Fruit fly (Drosophila melanogaster): ENCODE measurements around the gene CG13063.
A peak's percentile ranks its signal among the peaks of the same experiment; 100 is the strongest.

Gene CG13063

dm6 chr3L:16305820-16306650, at the start of gene CG13063, which contains the start of gene CG13043:
Gene CG13063 (plus strand): TSS chr3L:16306600.
Gene CG13043 (minus strand): TSS chr3L:16305870.
- TF ChIP-seq gl (tag; optimal IDR thresholded peaks at IDR 0.05) (no peak), CG8159 (tag; optimal IDR thresholded peaks at IDR 0.05) (no peak), CG12605 (GFP tag; IDR thresholded peaks at IDR 0.05) (no peak)

DNA sequence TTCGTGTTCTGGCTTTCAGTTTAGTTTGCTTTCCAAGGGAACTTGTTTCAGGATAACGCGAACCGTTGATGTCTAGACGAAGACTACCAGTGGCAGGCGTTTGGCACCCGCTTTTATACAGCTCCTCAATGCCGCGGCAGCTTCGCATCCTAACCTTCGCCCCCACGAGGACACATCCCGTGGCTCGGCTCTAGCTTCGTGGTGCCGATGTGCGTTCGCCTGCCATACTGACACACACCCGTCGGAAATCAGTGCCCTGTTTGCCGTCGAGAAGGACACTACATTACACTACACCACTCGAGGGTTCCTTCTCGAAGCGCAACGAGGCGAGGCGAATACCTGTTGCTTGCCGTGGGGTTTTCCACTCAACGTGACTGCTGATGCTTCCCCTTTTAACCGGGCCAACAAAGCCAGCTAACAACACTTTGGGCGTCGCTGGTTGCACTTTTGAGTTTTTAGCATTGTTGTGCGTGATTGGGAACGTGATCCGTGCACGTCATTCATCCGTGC, 49.2 kb upstream of the CG13063 start, which contains the start of gene CG13054:
Gene CG13054, minus strand, starts transcription at position 74 of the 510 bp plus-strand sequence.
- TF ChIP-seq CG34367 (tag; optimal IDR thresholded peaks at IDR 0.05), result no peak
- TF ChIP-seq CG8159 (tag; optimal IDR thresholded peaks at IDR 0.05), result no peak
- TF ChIP-seq Pif1B (GFP tag; optimal IDR thresholded peaks at IDR 0.05), result no peak
- TF ChIP-seq CG12605 (GFP tag; IDR thresholded peaks at IDR 0.05), result peak; percentile 65; the same call in 1 of the 2 replicates
- no peak for TF ChIP-seq Snoo (tag; optimal IDR thresholded peaks at IDR 0.05)
- 0 out of 3 replicates have a peak, but pooled peaks have one; percentile 48 for TF ChIP-seq CG4496 (GFP tag; IDR thresholded peaks at IDR 0.05)

dm6 chr3L:16259552-16259951, 46.8 kb upstream of the CG13063 start, which contains the start of gene CG13053:
Gene CG13053 (minus strand): TSS chr3L:16259722.
- TF ChIP-seq CG8301 (tag; optimal IDR thresholded peaks at IDR 0.05) (no peak), D1 (tag; optimal IDR thresholded peaks at IDR 0.05) (peak; percentile 5), CG8159 (tag; optimal IDR thresholded peaks at IDR 0.05) (peak; percentile 82), Snoo (tag; optimal IDR thresholded peaks at IDR 0.05) (no peak), CG15710 (tag; optimal IDR thresholded peaks at IDR 0.05) (peak; percentile 76), CG14655 (GFP tag; optimal IDR thresholded peaks at IDR 0.05) (peak; percentile 57), CG34367 (tag; optimal IDR thresholded peaks at IDR 0.05) (peak; percentile 70), Pif1B (GFP tag; optimal IDR thresholded peaks at IDR 0.05) (peak; percentile 50), CG32121 (GFP tag; IDR thresholded peaks at IDR 0.05) (no peak), Ets98B (GFP tag; IDR thresholded peaks at IDR 0.05) (no peak), Pif1A (GFP tag; optimal IDR thresholded peaks at IDR 0.05) (peak; percentile 27), CG13204 (GFP tag; optimal IDR thresholded peaks at IDR 0.05) (peak; percentile 31), EcR (GFP tag; optimal IDR thresholded peaks at IDR 0.05) (peak; percentile 82), CG9948 (tag; optimal IDR thresholded peaks at IDR 0.05) (peak; percentile 79), rn (GFP tag; IDR thresholded peaks at IDR 0.05) (no peak), CG10348 (GFP tag; IDR thresholded peaks at IDR 0.05) (no peak), CG4496 (GFP tag; IDR thresholded peaks at IDR 0.05) (no peak), CG17806 (tag; optimal IDR thresholded peaks at IDR 0.05) (peak; percentile 84), gl (tag; optimal IDR thresholded peaks at IDR 0.05) (peak; percentile 41), fd96Ca (GFP tag; IDR thresholded peaks at IDR 0.05) (no peak), CG12605 (GFP tag; IDR thresholded peaks at IDR 0.05) (no peak)

DNA sequence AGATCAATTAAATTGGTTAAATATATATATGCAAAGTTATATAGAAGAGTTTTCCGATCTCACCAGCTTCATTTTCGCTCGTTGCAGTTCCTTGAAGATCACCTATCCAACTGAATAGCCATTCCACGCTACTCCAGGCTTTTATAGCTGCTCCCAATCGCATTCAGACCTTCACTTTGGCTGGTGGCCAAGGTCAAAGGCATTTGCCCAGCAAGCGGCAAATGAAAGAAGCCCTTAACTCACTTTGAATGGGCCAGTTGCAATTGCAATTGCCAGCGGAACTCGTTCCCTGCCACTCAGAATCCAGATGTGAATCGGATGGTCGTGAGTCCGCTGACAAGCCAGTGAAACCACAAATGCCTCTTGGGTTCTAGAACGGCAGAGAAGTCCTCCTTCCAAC, 44.9 kb upstream of the CG13063 start, which contains the start of gene CG34247:
Gene CG34247, minus strand, starts transcription at position 101 of the 400 bp plus-strand sequence.
- TF ChIP-seq EcR (GFP tag; optimal IDR thresholded peaks at IDR 0.05), result peak; percentile 15
- TF ChIP-seq Snoo (tag; optimal IDR thresholded peaks at IDR 0.05), result no peak

- TF ChIP-seq rn (GFP tag; IDR thresholded peaks at IDR 0.05) (no peak), CG9948 (tag; optimal IDR thresholded peaks at IDR 0.05) (no peak), CG17806 (tag; optimal IDR thresholded peaks at IDR 0.05) (no peak), D1 (tag; optimal IDR thresholded peaks at IDR 0.05) (no peak), CG8159 (tag; optimal IDR thresholded peaks at IDR 0.05) (no peak), CG15710 (tag; optimal IDR thresholded peaks at IDR 0.05) (no peak), CG4496 (GFP tag; IDR thresholded peaks at IDR 0.05) (no peak), CG12605 (GFP tag; IDR thresholded peaks at IDR 0.05) (no peak), CG14655 (GFP tag; optimal IDR thresholded peaks at IDR 0.05) (no peak), fd96Ca (GFP tag; IDR thresholded peaks at IDR 0.05) (no peak), CG32121 (GFP tag; IDR thresholded peaks at IDR 0.05) (no peak), gl (tag; optimal IDR thresholded peaks at IDR 0.05) (no peak), Pif1A (GFP tag; optimal IDR thresholded peaks at IDR 0.05) (no peak), Pif1B (GFP tag; optimal IDR thresholded peaks at IDR 0.05) (no peak), CG8301 (tag; optimal IDR thresholded peaks at IDR 0.05) (no peak)
These were observed 44.0 kb upstream of the CG13063 start, which contains the start of gene CG13071 for dm6 chr3L:16262440-16262839. Gene CG13071 (plus strand): TSS chr3L:16262740.

DNA sequence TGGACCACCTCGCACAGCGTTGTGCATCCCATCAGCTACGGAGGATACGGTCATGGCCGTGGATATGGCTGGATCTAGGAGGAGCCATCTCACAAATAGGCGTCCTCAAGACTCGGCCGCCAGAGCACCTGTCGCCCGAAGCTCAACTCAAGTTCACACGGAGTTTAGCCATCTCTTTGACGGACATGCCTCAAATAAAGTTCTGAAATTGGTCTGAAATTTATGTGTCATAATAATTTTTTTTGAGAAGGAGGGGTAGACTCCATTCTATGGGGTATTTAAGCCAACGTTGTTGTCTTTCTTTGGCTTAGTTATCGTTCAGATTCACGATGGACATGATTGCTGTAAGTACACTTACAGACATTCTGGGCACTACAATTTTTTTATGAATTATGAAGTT, 43.4 kb upstream of the CG13063 start, which contains the start of gene CG13070:
Gene CG13070, plus strand, starts transcription at position 301 of the 400 bp plus-strand sequence.
- TF ChIP-seq CG34367 (tag; optimal IDR thresholded peaks at IDR 0.05) (no peak), CG12605 (GFP tag; IDR thresholded peaks at IDR 0.05) (no peak), CG13204 (GFP tag; optimal IDR thresholded peaks at IDR 0.05) (no peak), CG8159 (tag; optimal IDR thresholded peaks at IDR 0.05) (no peak), Pif1A (GFP tag; optimal IDR thresholded peaks at IDR 0.05) (no peak), CG14655 (GFP tag; optimal IDR thresholded peaks at IDR 0.05) (no peak), Ets98B (GFP tag; IDR thresholded peaks at IDR 0.05) (no peak), CG9948 (tag; optimal IDR thresholded peaks at IDR 0.05) (no peak), CG10348 (GFP tag; IDR thresholded peaks at IDR 0.05) (no peak), Pif1B (GFP tag; optimal IDR thresholded peaks at IDR 0.05) (no peak), CG15710 (tag; optimal IDR thresholded peaks at IDR 0.05) (no peak)
